Fruit fly (Drosophila melanogaster) whole organism, embryonic: Measurements from ENCODE around the gene SecS.

Experiments
- Antp ChIP-seq: fragments of 200-800 bp; sonication (Bioruptor generic); optimal IDR thresholded peaks from 3 replicates; lab custom pipeline; 2016; ENCODE audit warnings: missing biosample characterization, missing genetic modification characterization
- Atf-2 ChIP-seq: fragments of 200-800 bp; sonication (Bioruptor generic); optimal IDR thresholded peaks from 2 replicates; lab custom pipeline; 2016; ENCODE audit warnings: missing biosample characterization, missing genetic modification characterization
- Bgb ChIP-seq: fragments of 200-800 bp; sonication (Bioruptor generic); IDR thresholded peaks from 2 replicates; pipeline ENCODE4 v1.3.6; 2022; ENCODE audit warnings: missing biosample characterization, missing genetic modification characterization; ENCODE audit not compliant: partially characterized antibody
- CG10267 ChIP-seq: fragments of 200-800 bp; sonication (Bioruptor generic); optimal IDR thresholded peaks from 2 replicates; lab custom pipeline; 2018; ENCODE audit warnings: missing biosample characterization, mild to moderate bottlenecking, missing genetic modification characterization, moderate library complexity
- CG11085 ChIP-seq: fragments of 200-800 bp; sonication (Bioruptor generic); IDR thresholded peaks from 2 replicates; pipeline ENCODE4 v1.3.6; 2022; ENCODE audit warnings: missing biosample characterization, missing genetic modification characterization
- CG11398 ChIP-seq: fragments of 200-800 bp; sonication (Bioruptor generic); optimal IDR thresholded peaks from 2 replicates; lab custom pipeline; 2016; ENCODE audit warnings: missing biosample characterization, missing genetic modification characterization
- CG12744 ChIP-seq: fragments of 200-800 bp; sonication (Bioruptor generic); optimal IDR thresholded peaks from 2 replicates; lab custom pipeline; 2016; ENCODE audit warnings: missing biosample characterization, missing genetic modification characterization
- CG13894 ChIP-seq: fragments of 200-800 bp; sonication (Bioruptor generic); optimal IDR thresholded peaks from 3 replicates; lab custom pipeline; 2018; ENCODE audit warnings: missing biosample characterization, mild to moderate bottlenecking, missing genetic modification characterization, moderate library complexity
- CG14710 ChIP-seq: fragments of 200-800 bp; sonication (Bioruptor generic); optimal IDR thresholded peaks from 3 replicates; lab custom pipeline; 2019; ENCODE audit warnings: missing biosample characterization, mild to moderate bottlenecking, missing genetic modification characterization, moderate library complexity
- CG15011 ChIP-seq: fragments of 200-800 bp; sonication (Bioruptor generic); optimal IDR thresholded peaks from 3 replicates; lab custom pipeline; 2018; ENCODE audit warnings: missing biosample characterization, mild to moderate bottlenecking, missing genetic modification characterization
- CG1529 ChIP-seq: fragments of 200-800 bp; sonication (Bioruptor generic); optimal IDR thresholded peaks from 3 replicates; lab custom pipeline; 2018; ENCODE audit warnings: missing biosample characterization, missing genetic modification characterization
- CG16779 ChIP-seq: fragments of 200-800 bp; sonication (Bioruptor generic); IDR thresholded peaks from 2 replicates; pipeline ENCODE4 v1.3.6; 2022; ENCODE audit warnings: missing biosample characterization, missing genetic modification characterization
- CG17802 ChIP-seq: fragments of 200-800 bp; sonication (Bioruptor generic); optimal IDR thresholded peaks from 2 replicates; lab custom pipeline; 2018; ENCODE audit warnings: missing biosample characterization, mild to moderate bottlenecking, missing genetic modification characterization, moderate library complexity
- CG18599 ChIP-seq: fragments of 200-800 bp; sonication (Bioruptor generic); optimal IDR thresholded peaks from 3 replicates; lab custom pipeline; 2017; ENCODE audit warnings: missing biosample characterization, missing genetic modification characterization, mild to moderate bottlenecking, moderate library complexity, missing genetic modification reagents
- CG2875 ChIP-seq: fragments of 200-800 bp; sonication (Bioruptor generic); optimal IDR thresholded peaks from 2 replicates; lab custom pipeline; 2017; ENCODE audit warnings: missing biosample characterization, mild to moderate bottlenecking, missing genetic modification characterization, missing genetic modification reagents
- CG31441 ChIP-seq: fragments of 200-800 bp; sonication (Bioruptor generic); IDR thresholded peaks from 2 replicates; pipeline ENCODE4 v1.3.6; 2022; ENCODE audit warnings: missing biosample characterization, missing genetic modification characterization
- CG3281 ChIP-seq: fragments of 200-800 bp; sonication (Bioruptor generic); optimal IDR thresholded peaks from 3 replicates; lab custom pipeline; 2017; ENCODE audit warnings: missing biosample characterization, mild to moderate bottlenecking, missing genetic modification characterization
- CG4404 ChIP-seq: fragments of 200-800 bp; sonication (Bioruptor generic); IDR thresholded peaks from 2 replicates; pipeline ENCODE4 v1.3.6; 2022; ENCODE audit warnings: missing biosample characterization, missing genetic modification characterization
- CG5180 ChIP-seq: fragments of 200-800 bp; sonication (Bioruptor generic); optimal IDR thresholded peaks from 3 replicates; lab custom pipeline; 2017; ENCODE audit warnings: missing biosample characterization, missing genetic modification characterization, mild to moderate bottlenecking, moderate library complexity, missing genetic modification reagents
- CG6683 ChIP-seq: fragments of 200-800 bp; sonication (Bioruptor generic); optimal IDR thresholded peaks from 2 replicates; lab custom pipeline; 2017; ENCODE audit warnings: missing biosample characterization, mild to moderate bottlenecking, missing genetic modification characterization, missing genetic modification reagents
- CG8924 ChIP-seq: fragments of 200-800 bp; optimal IDR thresholded peaks from 3 replicates; lab custom pipeline; 2019; ENCODE audit warnings: missing biosample characterization, mild to moderate bottlenecking, missing genetic modification characterization, moderate library complexity
- CG9932 ChIP-seq: fragments of 200-800 bp; sonication (Bioruptor generic); IDR thresholded peaks from 2 replicates; pipeline ENCODE4 v1.3.6; 2022; ENCODE audit warnings: missing biosample characterization, missing genetic modification characterization
- CHES-1-like ChIP-seq: fragments of 200-800 bp; sonication (Bioruptor generic); optimal IDR thresholded peaks from 2 replicates; lab custom pipeline; 2016; ENCODE audit warnings: missing biosample characterization, missing genetic modification characterization
- D19B ChIP-seq: fragments of 200-800 bp; sonication (Bioruptor generic); optimal IDR thresholded peaks from 2 replicates; lab custom pipeline; 2017; ENCODE audit warnings: missing biosample characterization, mild to moderate bottlenecking, missing genetic modification characterization
- Doc3 ChIP-seq: fragments of 200-800 bp; sonication (Bioruptor generic); IDR thresholded peaks from 3 replicates; pipeline ENCODE4 v1.3.6; 2022; ENCODE audit warnings: missing biosample characterization, missing genetic modification characterization; ENCODE audit not compliant: partially characterized antibody
- Dp ChIP-seq: fragments of 200-800 bp; sonication (Bioruptor generic); optimal IDR thresholded peaks from 2 replicates; lab custom pipeline; 2018; ENCODE audit warnings: missing biosample characterization, mild to moderate bottlenecking, missing genetic modification characterization, moderate library complexity
- E2f1 ChIP-seq: fragments of 200-800 bp; sonication (Bioruptor generic); IDR thresholded peaks from 2 replicates; pipeline ENCODE4 v1.3.6; 2022; ENCODE audit warnings: missing biosample characterization, missing genetic modification characterization
- H15 ChIP-seq: fragments of 200-800 bp; sonication (Bioruptor generic); IDR thresholded peaks from 3 replicates; pipeline ENCODE4 v1.3.6; 2022; ENCODE audit warnings: missing biosample characterization, missing genetic modification characterization
- Lpt ChIP-seq: fragments of >200 bp; optimal IDR thresholded peaks from 2 replicates; lab custom pipeline; 2018; ENCODE audit warnings: missing biosample characterization, missing genetic modification characterization
- Sin3A ChIP-seq: fragments of >200 bp; optimal IDR thresholded peaks from 2 replicates; lab custom pipeline; 2018
- Xbp1 ChIP-seq: fragments of 200-800 bp; sonication (Bioruptor generic); optimal IDR thresholded peaks from 3 replicates; lab custom pipeline; 2016; ENCODE audit warnings: missing biosample characterization, mild to moderate bottlenecking, missing genetic modification characterization
- ac ChIP-seq: fragments of 200-800 bp; sonication (Bioruptor generic); optimal IDR thresholded peaks from 3 replicates; lab custom pipeline; 2017; ENCODE audit warnings: missing biosample characterization, mild to moderate bottlenecking, missing genetic modification characterization
- al ChIP-seq: fragments of 200-800 bp; sonication (Bioruptor generic); IDR thresholded peaks from 2 replicates; pipeline ENCODE4 v1.3.6; 2022; ENCODE audit warnings: missing biosample characterization, missing genetic modification characterization
- bcd ChIP-seq: fragments of 200-800 bp; sonication (Bioruptor generic); optimal IDR thresholded peaks from 2 replicates; lab custom pipeline; 2017; ENCODE audit warnings: missing biosample characterization, mild to moderate bottlenecking, missing genetic modification characterization
- bowl ChIP-seq: fragments of 200-800 bp; sonication (Bioruptor generic); IDR thresholded peaks from 2 replicates; pipeline ENCODE4 v1.3.6; 2022; ENCODE audit warnings: missing biosample characterization, missing genetic modification characterization
- chn ChIP-seq: fragments of 200-800 bp; sonication (Bioruptor generic); optimal IDR thresholded peaks from 2 replicates; lab custom pipeline; 2016; ENCODE audit warnings: missing biosample characterization, missing genetic modification characterization
- ci ChIP-seq: fragments of 200-800 bp; sonication (Bioruptor generic); IDR thresholded peaks from 3 replicates; pipeline ENCODE4 v1.3.6; 2022; ENCODE audit warnings: missing biosample characterization, missing genetic modification characterization
- danr ChIP-seq: fragments of 200-800 bp; sonication (Bioruptor generic); IDR thresholded peaks from 2 replicates; pipeline ENCODE4 v1.3.6; 2022; ENCODE audit warnings: missing biosample characterization, missing genetic modification characterization
- dati ChIP-seq: fragments of 200-800 bp; sonication (Bioruptor generic); IDR thresholded peaks from 2 replicates; pipeline ENCODE4 v1.3.6; 2022; ENCODE audit warnings: missing biosample characterization, missing genetic modification characterization
- exex ChIP-seq: fragments of 200-800 bp; sonication (Bioruptor generic); optimal IDR thresholded peaks from 4 replicates; lab custom pipeline; 2018; ENCODE audit warnings: missing biosample characterization, mild to moderate bottlenecking, missing genetic modification characterization, moderate library complexity
- gro ChIP-seq: fragments of 200-800 bp; sonication (Bioruptor generic); optimal IDR thresholded peaks from 2 replicates; lab custom pipeline; 2016; ENCODE audit warnings: missing biosample characterization, missing genetic modification characterization
- inv ChIP-seq: fragments of 200-800 bp; sonication (Bioruptor generic); IDR thresholded peaks from 2 replicates; pipeline ENCODE4 v1.3.6; 2022; ENCODE audit warnings: missing biosample characterization, missing genetic modification characterization; ENCODE audit not compliant: partially characterized antibody
- kay ChIP-seq: fragments of 200-800 bp; sonication (Bioruptor generic); optimal IDR thresholded peaks from 2 replicates; lab custom pipeline; 2016; ENCODE audit warnings: missing biosample characterization, missing genetic modification characterization
- rib ChIP-seq: fragments of 200-800 bp; sonication (Bioruptor generic); IDR thresholded peaks from 2 replicates; pipeline ENCODE4 v1.3.6; 2022; ENCODE audit warnings: missing biosample characterization, missing genetic modification characterization
- row ChIP-seq: fragments of 200-800 bp; sonication (Bioruptor generic); IDR thresholded peaks from 3 replicates; pipeline ENCODE4 v1.3.6; 2022; ENCODE audit warnings: missing biosample characterization, missing genetic modification characterization
- tin ChIP-seq: fragments of 200-800 bp; sonication (Bioruptor generic); optimal IDR thresholded peaks from 3 replicates; lab custom pipeline; 2016; ENCODE audit warnings: missing biosample characterization, missing genetic modification characterization
- tup ChIP-seq: fragments of 200-800 bp; sonication (Bioruptor generic); optimal IDR thresholded peaks from 2 replicates; lab custom pipeline; 2016; ENCODE audit warnings: missing biosample characterization, mild to moderate bottlenecking, missing genetic modification characterization, moderate library complexity
- usp ChIP-seq: fragments of >200 bp; optimal IDR thresholded peaks from 2 replicates; lab custom pipeline; 2017; ENCODE audit warnings: missing biosample characterization, missing genetic modification characterization
- vfl ChIP-seq: fragments of 200-800 bp; sonication (Bioruptor generic); optimal IDR thresholded peaks from 2 replicates; lab custom pipeline; 2016; ENCODE audit warnings: missing biosample characterization, missing genetic modification characterization
- vnd ChIP-seq: fragments of 200-800 bp; sonication (Bioruptor generic); IDR thresholded peaks from 3 replicates; pipeline ENCODE4 v1.3.6; 2022; ENCODE audit warnings: missing biosample characterization, missing genetic modification characterization; ENCODE audit not compliant: partially characterized antibody
- vvl ChIP-seq: fragments of 200-800 bp; sonication (Bioruptor generic); IDR thresholded peaks from 2 replicates; pipeline ENCODE4 v1.3.6; 2022; ENCODE audit warnings: missing biosample characterization, missing genetic modification characterization
- wdn ChIP-seq: fragments of 200-800 bp; sonication (Bioruptor generic); IDR thresholded peaks from 2 replicates; pipeline ENCODE4 v1.3.6; 2022; ENCODE audit warnings: missing biosample characterization, missing genetic modification characterization
- wek ChIP-seq: fragments of 200-800 bp; sonication (Bioruptor generic); optimal IDR thresholded peaks from 3 replicates; lab custom pipeline; 2018; ENCODE audit warnings: missing biosample characterization, mild to moderate bottlenecking, missing genetic modification characterization, moderate library complexity

The SecS gene

dm6 chr3R:5588573-5588972, 12.7 kb upstream of the SecS start, which contains the start of gene PolZ2 (continued):
- TF ChIP-seq H15 (no peak), Sin3A (lab: Kevin White, UChicago) (no peak), CG17802 (tag; lab: Kevin White, UChicago) (peak; percentile 40), CG11398 (no peak), Antp (GFP tag; lab: Kevin White, UChicago) (no peak), CG13894 (tag; lab: Kevin White, UChicago) (no peak), wek (GFP tag; lab: Kevin White, UChicago) (peak; percentile 28), CG18599 (no peak), CG5180 (GFP tag; lab: Kevin White, UChicago) (no peak), rib (no peak), vnd (no peak), usp (no peak), exex (tag; lab: Kevin White, UChicago) (no peak), al (GFP tag; lab: Robert Waterston, UW) (no peak), bcd (GFP tag; lab: Kevin White, UChicago) (no peak), CG10267 (tag; lab: Kevin White, UChicago) (no peak), Dp (peak; percentile 10), vvl (no peak), ci (GFP tag; lab: Robert Waterston, UW) (no peak), CG9932 (GFP tag; lab: Robert Waterston, UW) (no peak), CG11085 (GFP tag; lab: Robert Waterston, UW) (no peak), CG15011 (no peak), CG14710 (tag; lab: Kevin White, UChicago) (peak; percentile 24), D19B (GFP tag; lab: Kevin White, UChicago) (no peak)

dm6 chr3R:5591398-5591853, 9.8 kb upstream of the SecS start, which contains the start of the genes noi and Vha26:
Gene noi, minus strand, starts transcription at chr3R:5591459.
Gene Vha26, plus strand, starts transcription at chr3R:5591763.
- TF ChIP-seq CG31441 (GFP tag; lab: Robert Waterston, UW) (no peak; the same call in 1 of the 2 replicates), gro (GFP tag; lab: Kevin White, UChicago) (no peak), Doc3 (peak; percentile 46; the same call in 2 of the 3 replicates), kay (GFP tag; lab: Kevin White, UChicago) (no peak), CHES-1-like (GFP tag; lab: Kevin White, UChicago) (peak; percentile 3), bowl (no peak), chn (no peak), Bgb (GFP tag; lab: Robert Waterston, UW) (peak; percentile 63), vfl (GFP tag; lab: Kevin White, UChicago) (no peak), CG1529 (GFP tag; lab: Kevin White, UChicago) (no peak), tup (GFP tag; lab: Kevin White, UChicago) (no peak), CG8924 (tag; lab: Kevin White, UChicago) (no peak), wdn (GFP tag; lab: Robert Waterston, UW) (no peak), ac (no peak), tin (GFP tag; lab: Kevin White, UChicago) (peak; percentile 39), row (GFP tag; lab: Robert Waterston, UW) (peak; percentile 91), ci (GFP tag; lab: Robert Waterston, UW) (peak; percentile 23; the same call in 1 of the 3 replicates), Xbp1 (GFP tag; lab: Kevin White, UChicago) (peak; percentile 38), Atf-2 (GFP tag; lab: Kevin White, UChicago) (no peak), E2f1 (GFP tag; lab: Robert Waterston, UW) (no peak), dati (no peak), danr (GFP tag; lab: Robert Waterston, UW) (no peak), Lpt (GFP tag; lab: Kevin White, UChicago) (no peak), CG4404 (no peak), CG3281 (peak; percentile 22), CG12744 (peak; percentile 19), CG6683 (GFP tag; lab: Kevin White, UChicago) (no peak), inv (GFP tag; lab: Robert Waterston, UW) (peak; percentile 53; the same call in 1 of the 2 replicates), CG2875 (GFP tag; lab: Kevin White, UChicago) (peak; percentile 12), CG16779 (GFP tag; lab: Robert Waterston, UW) (no peak)
